Fruit fly (Drosophila melanogaster): Measurements from ENCODE around the gene CG9231.

The CG9231 gene

dm6 chr3L:19561745-19562144 lies 24.1 kb downstream of the CG9231 start (continued):
- TF ChIP-seq CG6254 (GFP tag; optimal IDR thresholded peaks at IDR 0.05) = no peak
- TF ChIP-seq CG18262 (tag; optimal IDR thresholded peaks at IDR 0.05) = peak; percentile 32
- peak; percentile 51 for TF ChIP-seq Hmx (GFP tag; optimal IDR thresholded peaks at IDR 0.05)
- TF ChIP-seq scrt (GFP tag; optimal IDR thresholded peaks at IDR 0.05) = peak; percentile 33
- TF ChIP-seq CG3726 (GFP tag; IDR thresholded peaks at IDR 0.05) = no peak
- no peak for TF ChIP-seq repo (GFP tag; optimal IDR thresholded peaks at IDR 0.05)
- TF ChIP-seq CG12391 (tag; optimal IDR thresholded peaks at IDR 0.05) = peak; percentile 22
- no peak for TF ChIP-seq CG6689 (GFP tag; IDR thresholded peaks at IDR 0.05)
- TF ChIP-seq PHDP (tag; optimal IDR thresholded peaks at IDR 0.05) = peak; percentile 18
- peak; percentile 6 for TF ChIP-seq CG17385 (GFP tag; optimal IDR thresholded peaks at IDR 0.05)
- peak; percentile 10 for TF ChIP-seq BtbVII (GFP tag; optimal IDR thresholded peaks at IDR 0.05)
- TF ChIP-seq lilli (GFP tag; optimal IDR thresholded peaks at IDR 0.05) = peak; percentile 52
- peak; percentile 27 for TF ChIP-seq lbe (GFP tag; optimal IDR thresholded peaks at IDR 0.05)
- TF ChIP-seq org-1 (GFP tag; optimal IDR thresholded peaks at IDR 0.05) = peak; percentile 13
- TF ChIP-seq maf-S (GFP tag; optimal IDR thresholded peaks at IDR 0.05) = no peak
- no peak for TF ChIP-seq eve (GFP tag; optimal IDR thresholded peaks at IDR 0.05)
- TF ChIP-seq Usf (GFP tag; optimal IDR thresholded peaks at IDR 0.05) = peak; percentile 22
- peak; percentile 45 for TF ChIP-seq CG2712 (tag; optimal IDR thresholded peaks at IDR 0.05)
- TF ChIP-seq CG10274 (GFP tag; optimal IDR thresholded peaks at IDR 0.05) = no peak
- TF ChIP-seq ham (GFP tag; IDR thresholded peaks at IDR 0.05) = no peak
- no peak for TF ChIP-seq NfI (GFP tag; optimal IDR thresholded peaks at IDR 0.05)
- peak; percentile 25 for TF ChIP-seq CG15269 (tag; optimal IDR thresholded peaks at IDR 0.05)
- TF ChIP-seq Hr51 (GFP tag; optimal IDR thresholded peaks at IDR 0.05) = peak in 1 of 2 experiments; percentile 58
- TF ChIP-seq CG11504 (tag; optimal IDR thresholded peaks at IDR 0.05) = peak; percentile 60
- TF ChIP-seq CG1603 (tag; optimal IDR thresholded peaks at IDR 0.05) = no peak
- TF ChIP-seq dati (GFP tag; IDR thresholded peaks at IDR 0.05) = no peak
- no peak for TF ChIP-seq Atf-2 (GFP tag; optimal IDR thresholded peaks at IDR 0.05)
- TF ChIP-seq exex (tag; optimal IDR thresholded peaks at IDR 0.05) = peak; percentile 9
- TF ChIP-seq CG33213 (GFP tag; optimal IDR thresholded peaks at IDR 0.05) = no peak
- peak; percentile 52 for TF ChIP-seq CG17359 (tag; optimal IDR thresholded peaks at IDR 0.05)
- peak; percentile 0 for TF ChIP-seq CG7786 (GFP tag; optimal IDR thresholded peaks at IDR 0.05)
- TF ChIP-seq al (GFP tag; IDR thresholded peaks at IDR 0.05) = peak; percentile 45
- peak; percentile 57 for TF ChIP-seq CG18599 (GFP tag; optimal IDR thresholded peaks at IDR 0.05)
- TF ChIP-seq CG10147 (GFP tag; optimal IDR thresholded peaks at IDR 0.05) = peak; percentile 63
- no peak for TF ChIP-seq jigr1 (GFP tag; IDR thresholded peaks at IDR 0.05)
- TF ChIP-seq Rfx (GFP tag; IDR thresholded peaks at IDR 0.05) = 0 out of 2 replicates have a peak, but pooled peaks have one; percentile 24
- no peak for TF ChIP-seq CG15479 (GFP tag; optimal IDR thresholded peaks at IDR 0.05)
- no peak for TF ChIP-seq Nf-YB (GFP tag; optimal IDR thresholded peaks at IDR 0.05)
- TF ChIP-seq CG2120 (GFP tag; optimal IDR thresholded peaks at IDR 0.05) = peak; percentile 76
- no peak for TF ChIP-seq Gsc (GFP tag; IDR thresholded peaks at IDR 0.05)
- TF ChIP-seq CG15011 (GFP tag; optimal IDR thresholded peaks at IDR 0.05) = peak; percentile 42
- TF ChIP-seq chif (GFP tag; optimal IDR thresholded peaks at IDR 0.05) = no peak
- no peak for TF ChIP-seq Rx (GFP tag; IDR thresholded peaks at IDR 0.05)
- TF ChIP-seq D19B (GFP tag; optimal IDR thresholded peaks at IDR 0.05) = peak; percentile 16
- TF ChIP-seq tin (GFP tag; optimal IDR thresholded peaks at IDR 0.05) = no peak
- TF ChIP-seq Sin3A (optimal IDR thresholded peaks at IDR 0.05) = no peak
- TF ChIP-seq Asciz (GFP tag; optimal IDR thresholded peaks at IDR 0.05) = peak; percentile 18
- no peak for TF ChIP-seq pan (optimal IDR thresholded peaks at IDR 0.05)
- TF ChIP-seq pan (GFP tag; optimal IDR thresholded peaks at IDR 0.05 in 1 of 2, IDR thresholded peaks at IDR 0.05 in 1 of 2) = peak in 1 of 2 experiments; percentile 36
- TF ChIP-seq Tbp (GFP tag; optimal IDR thresholded peaks at IDR 0.05) = no peak
- TF ChIP-seq CG8924 (tag; optimal IDR thresholded peaks at IDR 0.05) = peak; percentile 1
- TF ChIP-seq CG32532 (GFP tag; IDR thresholded peaks at IDR 0.05) = 0 out of 2 replicates have a peak, but pooled peaks have one; percentile 28

All from whole organism, embryonic.